Fruit fly (Drosophila melanogaster) S2 (cell line): ENCODE data around the gene CG12355.

Source experiments
- CG8478 ChIP-seq: fragments of >200 bp; optimal IDR thresholded peaks from 2 replicates; lab custom pipeline; 2018
- CTCF ChIP-seq, 2 experiments: fragments of >200 bp; optimal IDR thresholded peaks; 2 replicates each; lab custom pipeline; 2018

DNA sequence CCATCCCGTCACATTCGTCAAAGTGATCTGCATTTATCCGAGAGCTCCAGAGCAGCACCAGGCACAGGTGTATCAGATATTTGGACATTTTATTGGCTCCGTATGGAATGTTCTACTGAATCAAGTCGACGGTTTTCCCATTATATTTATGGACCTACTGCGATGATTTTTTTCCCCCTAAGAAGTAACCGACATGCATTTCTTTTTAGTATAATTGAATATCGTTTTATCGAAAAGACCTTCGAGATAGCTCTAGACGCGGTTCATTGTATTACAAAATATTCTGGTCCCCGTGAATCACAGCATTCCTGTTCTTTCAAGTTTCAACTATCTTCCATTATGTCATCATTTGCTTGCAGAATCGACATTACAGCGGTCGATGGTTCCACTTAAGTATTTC lies 33.8 kb upstream of the CG12355 start, which contains the start of gene obst-H:
- TF ChIP-seq CTCF (optimal IDR thresholded peaks at IDR 0.05; lab: Kevin White, UChicago) (no peak), CG8478 (lab: Kevin White, UChicago) (no peak)
